Fruit fly (Drosophila melanogaster) whole organism, embryonic: ENCODE results near the gene BBIP1.

ENCODE experiments used
- Abd-B ChIP-seq: fragments of 200-800 bp; sonication (Bioruptor generic); optimal IDR thresholded peaks from 2 replicates; lab custom pipeline; 2018; ENCODE audit warnings: missing biosample characterization, mild to moderate bottlenecking, missing genetic modification characterization, moderate library complexity
- Atf6 ChIP-seq: fragments of 200-800 bp; sonication (Bioruptor generic); IDR thresholded peaks from 2 replicates; pipeline ENCODE4 v1.3.6; 2022; ENCODE audit warnings: missing biosample characterization, missing genetic modification characterization
- C15 ChIP-seq: fragments of 200-800 bp; sonication (Bioruptor generic); IDR thresholded peaks from 3 replicates; pipeline ENCODE4 v1.3.6; 2022; ENCODE audit warnings: missing biosample characterization, missing genetic modification characterization
- CG10565 ChIP-seq: fragments of 200-800 bp; sonication (Bioruptor generic); optimal IDR thresholded peaks from 3 replicates; lab custom pipeline; 2016; ENCODE audit warnings: missing biosample characterization, mild to moderate bottlenecking, missing genetic modification characterization
- CG12744 ChIP-seq: fragments of 200-800 bp; sonication (Bioruptor generic); optimal IDR thresholded peaks from 2 replicates; lab custom pipeline; 2016; ENCODE audit warnings: missing biosample characterization, missing genetic modification characterization
- CG14965 ChIP-seq: fragments of 200-800 bp; sonication (Bioruptor generic); optimal IDR thresholded peaks from 2 replicates; lab custom pipeline; 2016; ENCODE audit warnings: missing biosample characterization, missing genetic modification characterization, borderline replicate concordance
- CG15601 ChIP-seq: fragments of 200-800 bp; sonication (Bioruptor generic); optimal IDR thresholded peaks from 3 replicates; lab custom pipeline; 2019; ENCODE audit warnings: missing biosample characterization, mild to moderate bottlenecking, missing genetic modification characterization, moderate library complexity
- CG17568 ChIP-seq: fragments of 200-800 bp; sonication (Bioruptor generic); optimal IDR thresholded peaks from 2 replicates; lab custom pipeline; 2018; ENCODE audit warnings: missing biosample characterization, mild to moderate bottlenecking, missing genetic modification characterization, moderate library complexity
- CG18011 ChIP-seq: fragments of 200-800 bp; sonication (Bioruptor generic); optimal IDR thresholded peaks from 2 replicates; lab custom pipeline; 2017; ENCODE audit warnings: missing biosample characterization, missing genetic modification characterization, mild to moderate bottlenecking, moderate library complexity, missing genotype
- CG3163 ChIP-seq: fragments of 200-800 bp; sonication (Bioruptor generic); optimal IDR thresholded peaks from 3 replicates; lab custom pipeline; 2016; ENCODE audit warnings: missing biosample characterization, missing genetic modification characterization
- CG32772 ChIP-seq: fragments of 200-800 bp; sonication (Bioruptor generic); IDR thresholded peaks from 2 replicates; pipeline ENCODE4 v1.3.6; 2022; ENCODE audit warnings: missing biosample characterization, missing genetic modification characterization
- CG33557 ChIP-seq: fragments of 200-800 bp; sonication (Bioruptor generic); optimal IDR thresholded peaks from 2 replicates; lab custom pipeline; 2019; ENCODE audit warnings: missing biosample characterization, mild to moderate bottlenecking, missing genetic modification characterization, moderate library complexity
- CG6813 ChIP-seq: fragments of 200-800 bp; sonication (Bioruptor generic); optimal IDR thresholded peaks from 2 replicates; lab custom pipeline; 2017; ENCODE audit warnings: missing biosample characterization, missing genetic modification characterization, mild to moderate bottlenecking, moderate library complexity, missing genetic modification reagents
- CG6854 ChIP-seq: fragments of 200-800 bp; sonication (Bioruptor generic); optimal IDR thresholded peaks from 3 replicates; lab custom pipeline; 2017; ENCODE audit warnings: missing biosample characterization, mild to moderate bottlenecking, missing genetic modification characterization
- CG7372 ChIP-seq: fragments of 200-800 bp; sonication (Bioruptor generic); IDR thresholded peaks from 2 replicates; pipeline ENCODE4 v1.3.6; 2022; ENCODE audit warnings: missing biosample characterization, missing genetic modification characterization
- CG8388 ChIP-seq: fragments of 200-800 bp; sonication (Bioruptor generic); optimal IDR thresholded peaks from 2 replicates; lab custom pipeline; 2019; ENCODE audit warnings: missing biosample characterization, mild to moderate bottlenecking, missing genetic modification characterization, moderate library complexity
- CG8924 ChIP-seq: fragments of 200-800 bp; optimal IDR thresholded peaks from 3 replicates; lab custom pipeline; 2019; ENCODE audit warnings: missing biosample characterization, mild to moderate bottlenecking, missing genetic modification characterization, moderate library complexity
- Doc3 ChIP-seq: fragments of 200-800 bp; sonication (Bioruptor generic); IDR thresholded peaks from 3 replicates; pipeline ENCODE4 v1.3.6; 2022; ENCODE audit warnings: missing biosample characterization, missing genetic modification characterization; ENCODE audit not compliant: partially characterized antibody
- Dp ChIP-seq: fragments of 200-800 bp; sonication (Bioruptor generic); optimal IDR thresholded peaks from 2 replicates; lab custom pipeline; 2018; ENCODE audit warnings: missing biosample characterization, mild to moderate bottlenecking, missing genetic modification characterization, moderate library complexity
- Fer1 ChIP-seq: fragments of 200-800 bp; sonication (Bioruptor generic); optimal IDR thresholded peaks from 2 replicates; lab custom pipeline; 2017; ENCODE audit warnings: missing biosample characterization, mild to moderate bottlenecking, missing genetic modification characterization
- Hey ChIP-seq: fragments of 200-800 bp; sonication (Bioruptor generic); optimal IDR thresholded peaks from 3 replicates; lab custom pipeline; 2018; ENCODE audit warnings: missing biosample characterization, mild to moderate bottlenecking, missing genetic modification characterization
- Hmx ChIP-seq: fragments of 200-800 bp; sonication (Bioruptor generic); optimal IDR thresholded peaks from 2 replicates; lab custom pipeline; 2016; ENCODE audit warnings: missing biosample characterization, missing genetic modification characterization
- Oaz ChIP-seq: fragments of 200-800 bp; sonication (Bioruptor generic); IDR thresholded peaks from 2 replicates; pipeline ENCODE4 v1.3.6; 2022; ENCODE audit warnings: missing biosample characterization, missing genetic modification characterization
- Poxn ChIP-seq: fragments of 200-800 bp; sonication (Bioruptor generic); IDR thresholded peaks from 2 replicates; pipeline ENCODE4 v1.3.6; 2022; ENCODE audit warnings: missing biosample characterization, missing genetic modification characterization
- Ravus ChIP-seq: fragments of 200-800 bp; sonication (Bioruptor generic); IDR thresholded peaks from 2 replicates; pipeline ENCODE4 v1.3.6; 2022; ENCODE audit warnings: missing biosample characterization, missing genetic modification characterization
- Sry-δ ChIP-seq: fragments of 200-800 bp; sonication (Bioruptor generic); optimal IDR thresholded peaks from 2 replicates; lab custom pipeline; 2016; ENCODE audit warnings: missing biosample characterization, missing genetic modification characterization
- Xrp1 ChIP-seq: fragments of 200-800 bp; sonication (Bioruptor generic); IDR thresholded peaks from 2 replicates; pipeline ENCODE4 v1.3.6; 2022; ENCODE audit warnings: missing biosample characterization, missing genetic modification characterization
- bbx ChIP-seq: fragments of 200-800 bp; sonication (Bioruptor generic); IDR thresholded peaks from 2 replicates; pipeline ENCODE4 v1.3.6; 2022; ENCODE audit warnings: missing biosample characterization, missing genetic modification characterization; ENCODE audit not compliant: partially characterized antibody
- crc ChIP-seq: fragments of 200-800 bp; sonication (Bioruptor generic); optimal IDR thresholded peaks from 2 replicates; lab custom pipeline; 2016; ENCODE audit warnings: missing biosample characterization, missing genetic modification characterization
- dysf ChIP-seq: fragments of 200-800 bp; sonication (Bioruptor generic); IDR thresholded peaks from 3 replicates; pipeline ENCODE4 v1.3.6; 2022; ENCODE audit warnings: missing biosample characterization, missing genetic modification characterization
- ems ChIP-seq: fragments of 200-800 bp; sonication (Bioruptor generic); optimal IDR thresholded peaks from 3 replicates; lab custom pipeline; 2016; ENCODE audit warnings: missing biosample characterization, missing genetic modification characterization
- en ChIP-seq: fragments of 200-800 bp; sonication (Bioruptor generic); optimal IDR thresholded peaks from 2 replicates; lab custom pipeline; 2016; ENCODE audit warnings: missing biosample characterization, missing genetic modification characterization
- fu2 ChIP-seq: fragments of 200-800 bp; sonication (Bioruptor generic); optimal IDR thresholded peaks from 2 replicates; lab custom pipeline; 2016; ENCODE audit warnings: missing biosample characterization, missing genetic modification characterization
- hbn ChIP-seq: fragments of 200-800 bp; sonication (Bioruptor generic); IDR thresholded peaks from 2 replicates; pipeline ENCODE4 v1.3.6; 2022; ENCODE audit warnings: missing biosample characterization, missing genetic modification characterization; ENCODE audit not compliant: partially characterized antibody
- insv ChIP-seq, 2 experiments: fragments of 200-800 bp; sonication (Bioruptor generic); optimal IDR thresholded peaks; 3 replicates each; lab custom pipeline; 2016 to 2018; ENCODE audit warnings: missing biosample characterization in 2 of 2, missing genetic modification characterization in 2 of 2
- jing ChIP-seq: fragments of 200-800 bp; sonication (Bioruptor generic); optimal IDR thresholded peaks from 2 replicates; lab custom pipeline; 2018; ENCODE audit warnings: missing biosample characterization, mild to moderate bottlenecking, missing genetic modification characterization
- lab ChIP-seq: fragments of 200-800 bp; sonication (Bioruptor generic); optimal IDR thresholded peaks from 3 replicates; lab custom pipeline; 2017; ENCODE audit warnings: missing biosample characterization, missing genetic modification characterization, mild to moderate bottlenecking, moderate library complexity, missing genetic modification reagents
- lbe ChIP-seq: fragments of 200-800 bp; sonication (Bioruptor generic); optimal IDR thresholded peaks from 2 replicates; lab custom pipeline; 2016; ENCODE audit warnings: missing biosample characterization, mild to moderate bottlenecking, missing genetic modification characterization
- lov ChIP-seq, 2 experiments: fragments of 200-800 bp in 1 of 2; fragments of >200 bp in 1 of 2; sonication (Bioruptor generic) in 1 of 2; IDR thresholded peaks in 1 of 2; optimal IDR thresholded peaks in 1 of 2; 2 replicates in 1 of 2; 3 replicates in 1 of 2; pipeline versions ENCODE4 v1.3.6 to Lab custom; 2017 to 2022; ENCODE audit warnings: missing biosample characterization in 1 of 2, missing genetic modification characterization in 1 of 2
- pnt ChIP-seq: fragments of 200-800 bp; sonication (Bioruptor generic); optimal IDR thresholded peaks from 3 replicates; lab custom pipeline; 2016; ENCODE audit warnings: missing biosample characterization, missing genetic modification characterization
- sc ChIP-seq, 3 experiments: fragments of >200 bp in 2 of 3; fragments of 200-800 bp in 1 of 3; sonication (Bioruptor generic) in 1 of 3; optimal IDR thresholded peaks; 2 replicates in 2 of 3; 3 replicates in 1 of 3; lab custom pipeline; 2017; ENCODE audit warnings: mild to moderate bottlenecking in 1 of 3, missing biosample characterization in 1 of 3, missing genetic modification characterization in 1 of 3, missing genetic modification reagents in 1 of 3
- schlank ChIP-seq: fragments of 200-800 bp; sonication (Bioruptor generic); optimal IDR thresholded peaks from 2 replicates; lab custom pipeline; 2018; ENCODE audit warnings: missing biosample characterization, mild to moderate bottlenecking, missing genetic modification characterization
- sens-2 ChIP-seq: fragments of 200-800 bp; sonication (Bioruptor generic); IDR thresholded peaks from 2 replicates; pipeline ENCODE4 v1.3.6; 2022; ENCODE audit warnings: missing biosample characterization, missing genetic modification characterization
- seq ChIP-seq: fragments of 200-800 bp; sonication (Bioruptor generic); IDR thresholded peaks from 2 replicates; pipeline ENCODE4 v1.3.6; 2022; ENCODE audit warnings: missing biosample characterization, missing genetic modification characterization
- slp2 ChIP-seq: fragments of 200-800 bp; sonication (Bioruptor generic); optimal IDR thresholded peaks from 2 replicates; lab custom pipeline; 2016; ENCODE audit warnings: missing biosample characterization, missing genetic modification characterization
- stc ChIP-seq: fragments of 200-800 bp; sonication (Bioruptor generic); IDR thresholded peaks from 2 replicates; pipeline ENCODE4 v1.3.6; 2022; ENCODE audit warnings: missing biosample characterization, missing genetic modification characterization
- sug ChIP-seq: fragments of 200-800 bp; optimal IDR thresholded peaks from 2 replicates; lab custom pipeline; 2019; ENCODE audit warnings: missing biosample characterization, mild to moderate bottlenecking, missing genetic modification characterization, moderate library complexity
- trem ChIP-seq: fragments of 200-800 bp; optimal IDR thresholded peaks from 3 replicates; lab custom pipeline; 2019; ENCODE audit warnings: missing biosample characterization, mild to moderate bottlenecking, missing genetic modification characterization, moderate library complexity
- zf30C ChIP-seq: fragments of 200-800 bp; sonication (Bioruptor generic); optimal IDR thresholded peaks from 3 replicates; lab custom pipeline; 2018; ENCODE audit warnings: missing biosample characterization, mild to moderate bottlenecking, missing genetic modification characterization

Gene BBIP1

DNA sequence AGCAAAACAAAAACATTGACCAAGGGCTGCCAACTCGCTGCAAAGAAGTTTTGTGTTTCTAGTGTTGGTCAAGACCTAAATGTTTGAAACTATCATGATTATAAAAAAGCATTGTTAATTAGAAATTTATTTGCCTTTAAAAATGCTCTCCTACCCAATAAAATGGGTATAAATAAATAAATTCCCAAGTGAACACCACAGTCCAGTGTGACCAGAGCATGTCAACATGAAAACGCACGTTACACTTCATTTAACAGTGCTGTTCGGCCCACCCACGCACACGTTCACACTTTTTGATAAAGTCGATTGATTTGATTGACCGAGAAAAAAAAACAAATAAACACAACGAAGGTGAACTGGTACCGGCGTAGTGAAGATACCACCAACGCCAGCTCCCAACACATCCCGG, at the start of gene BBIP1, which contains the start of the genes CG9356 and CG8135 (continued):
- peak; percentile 68 for TF ChIP-seq CG18011 (GFP tag; lab: Kevin White, UChicago)
- peak; percentile 82 for TF ChIP-seq lbe
- TF ChIP-seq lab (GFP tag; lab: Kevin White, UChicago), result no peak
- peak; percentile 68 for TF ChIP-seq CG12744 (GFP tag; lab: Kevin White, UChicago)
- TF ChIP-seq Xrp1 (GFP tag; lab: Robert Waterston, UW), result peak; percentile 75
- no peak for TF ChIP-seq sug (tag; lab: Kevin White, UChicago)
- no peak for TF ChIP-seq hbn
- peak; percentile 69 for TF ChIP-seq Atf6
- TF ChIP-seq Hmx (GFP tag; lab: Kevin White, UChicago), result no peak
- TF ChIP-seq CG6813 (GFP tag; lab: Kevin White, UChicago), result no peak
- no peak for TF ChIP-seq lov (optimal IDR thresholded peaks at IDR 0.05; lab: Kevin White, UChicago)
- TF ChIP-seq lov (GFP tag; IDR thresholded peaks at IDR 0.05; lab: Robert Waterston, UW), result no peak
- peak; percentile 71 for TF ChIP-seq fu2 (GFP tag; lab: Kevin White, UChicago)
- TF ChIP-seq CG6854, result peak; percentile 22
- no peak for TF ChIP-seq CG8388 (GFP tag; lab: Kevin White, UChicago)
- peak; percentile 41; the same call in 1 of the 2 replicates for TF ChIP-seq stc (GFP tag; lab: Robert Waterston, UW)
- TF ChIP-seq Dp (GFP tag; lab: Kevin White, UChicago), result peak; percentile 58
- no peak for TF ChIP-seq Poxn (GFP tag; lab: Robert Waterston, UW)
- no peak for TF ChIP-seq sc (optimal IDR thresholded peaks at IDR 0.05; lab: Kevin White, UChicago)
- no peak for TF ChIP-seq sc (GFP tag; optimal IDR thresholded peaks at IDR 0.05; lab: Kevin White, UChicago)
- peak; percentile 61 for TF ChIP-seq Abd-B (GFP tag; lab: Kevin White, UChicago)
- TF ChIP-seq insv (GFP tag; optimal IDR thresholded peaks at IDR 0.05; lab: Kevin White, UChicago), result peak in 1 of 2 experiments; percentile 34
- peak; percentile 72 for TF ChIP-seq Sry-δ
- TF ChIP-seq crc (GFP tag; lab: Kevin White, UChicago), result peak; percentile 61
- TF ChIP-seq sens-2 (GFP tag; lab: Robert Waterston, UW), result no peak; the same call in 1 of the 2 replicates
- TF ChIP-seq zf30C, result no peak
- TF ChIP-seq CG14965 (GFP tag; lab: Kevin White, UChicago), result no peak
- peak; percentile 20 for TF ChIP-seq schlank (tag; lab: Kevin White, UChicago)
- peak; percentile 80 for TF ChIP-seq ems (GFP tag; lab: Kevin White, UChicago)
- no peak for TF ChIP-seq bbx (GFP tag; lab: Robert Waterston, UW)
- no peak for TF ChIP-seq CG10565 (GFP tag; lab: Kevin White, UChicago)
- peak; percentile 79 for TF ChIP-seq CG15601
- no peak for TF ChIP-seq Hey
- no peak for TF ChIP-seq CG17568 (GFP tag; lab: Kevin White, UChicago)
- peak; percentile 54 for TF ChIP-seq CG3163 (GFP tag; lab: Kevin White, UChicago)
- peak; percentile 73 for TF ChIP-seq slp2
- TF ChIP-seq Fer1 (GFP tag; lab: Kevin White, UChicago), result peak; percentile 78
- TF ChIP-seq CG8924 (tag; lab: Kevin White, UChicago), result peak; percentile 71
- peak; percentile 36 for TF ChIP-seq CG33557 (GFP tag; lab: Kevin White, UChicago)
- no peak for TF ChIP-seq C15 (GFP tag; lab: Robert Waterston, UW)
- peak; percentile 67 for TF ChIP-seq pnt (GFP tag; lab: Kevin White, UChicago)
- peak; percentile 44 for TF ChIP-seq CG7372 (GFP tag; lab: Robert Waterston, UW)
- TF ChIP-seq dysf (GFP tag; lab: Robert Waterston, UW), result peak; percentile 59; the same call in 1 of the 3 replicates
- no peak for TF ChIP-seq Doc3 (GFP tag; lab: Robert Waterston, UW)
- peak; percentile 73 for TF ChIP-seq en (GFP tag; lab: Kevin White, UChicago)
- TF ChIP-seq seq (GFP tag; lab: Robert Waterston, UW), result peak; percentile 46; the same call in 1 of the 2 replicates
- TF ChIP-seq Ravus (GFP tag; lab: Robert Waterston, UW), result 0 out of 2 replicates have a peak, but pooled peaks have one; percentile 5
- peak; percentile 69 for TF ChIP-seq CG32772 (GFP tag; lab: Robert Waterston, UW)
- TF ChIP-seq trem (tag; lab: Kevin White, UChicago), result peak; percentile 100
- TF ChIP-seq Oaz, result no peak
- TF ChIP-seq jing (GFP tag; lab: Kevin White, UChicago), result no peak
